Worm (Caenorhabditis elegans): Measurements from ENCODE around the gene bath-19.
"Not testable (repeated sequence)": the region's sequence is repeated elsewhere in the genome, so short reads cannot be mapped to it uniquely, and the experiment has no call there.

The bath-19 gene

ce11 chrII:1998561-1998960, 40.6 kb downstream of the bath-19 start, which contains the start of gene math-19:
Gene math-19, plus strand, starts transcription at chrII:1998861.
- TF ChIP-seq pros-1 (tag; optimal IDR thresholded peaks at IDR 0.05); ahr-1 (tag; optimal IDR thresholded peaks at IDR 0.05); ceh-45 (GFP tag; IDR thresholded peaks at IDR 0.05): not testable (repeated sequence)

DNA sequence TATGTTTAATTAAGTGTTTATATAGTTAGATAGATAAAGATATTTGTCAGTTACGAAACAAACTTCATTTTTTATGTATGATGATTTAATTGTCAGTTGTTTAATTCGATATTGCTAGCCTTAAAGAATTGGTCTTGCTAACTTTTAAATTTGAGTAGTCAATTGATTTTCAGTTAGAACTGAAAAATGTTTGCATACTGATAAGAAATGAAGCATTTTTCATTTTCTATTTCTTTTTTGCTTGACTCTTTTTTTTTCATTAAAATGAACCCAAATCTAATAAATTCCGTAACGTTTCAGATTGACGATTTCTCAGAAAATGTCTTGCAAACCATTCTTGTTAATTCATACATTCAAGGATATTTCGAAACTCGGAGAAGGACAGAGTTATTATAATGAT, 43.0 kb downstream of the bath-19 start, which contains the start of gene math-20:
Gene math-20, plus strand, starts transcription at position 301 of the 400 bp plus-strand sequence.
- no peak for TF ChIP-seq ceh-48 (tag; optimal IDR thresholded peaks at IDR 0.05)
- no peak for TF ChIP-seq fkh-6 (tag; optimal IDR thresholded peaks at IDR 0.05)
- TF ChIP-seq zip-5 (tag; optimal IDR thresholded peaks at IDR 0.05): no peak
- no peak for TF ChIP-seq F13H6.1 (tag; optimal IDR thresholded peaks at IDR 0.05)
- TF ChIP-seq nfya-1 (tag; optimal IDR thresholded peaks at IDR 0.05): no peak
- no peak for TF ChIP-seq ceh-24 (tag; optimal IDR thresholded peaks at IDR 0.05)
- no peak for TF ChIP-seq ahr-1 (tag; optimal IDR thresholded peaks at IDR 0.05)
- no peak for TF ChIP-seq mec-3 (tag; optimal IDR thresholded peaks at IDR 0.05; ENCODE audit: borderline replicate concordance)

- peak; percentile 84 for TF ChIP-seq elt-2 (tag; optimal IDR thresholded peaks at IDR 0.05)
- no peak for TF ChIP-seq odd-2 (tag; optimal IDR thresholded peaks at IDR 0.05)
- TF ChIP-seq unc-42 (tag; optimal IDR thresholded peaks at IDR 0.05): no peak
- no peak for TF ChIP-seq ama-1 (optimal IDR thresholded peaks at IDR 0.05)
- TF ChIP-seq lim-6 (tag; optimal IDR thresholded peaks at IDR 0.05): no peak
Observed at ce11 chrII:1995744-1996143, 43.4 kb downstream of the bath-19 start.

DNA sequence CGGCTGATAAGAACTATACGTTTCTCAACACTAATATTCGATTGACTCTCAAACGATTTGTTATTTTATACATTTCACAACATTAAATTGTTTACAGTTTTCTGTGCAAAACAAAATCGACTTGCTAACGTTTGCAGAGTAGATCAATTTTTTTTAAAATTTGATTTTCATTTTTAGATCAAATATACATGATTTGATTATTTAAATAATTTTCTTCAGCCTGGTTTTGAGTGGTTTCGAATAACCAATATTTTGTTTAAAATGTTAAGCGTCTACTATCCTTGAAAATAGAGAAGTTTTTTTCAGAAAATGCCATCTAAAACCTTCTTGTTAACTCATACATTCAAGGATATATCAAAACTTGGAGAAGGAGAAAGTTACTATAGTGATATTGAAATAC, 45.5 kb downstream of the bath-19 start, which contains the start of gene math-21:
Gene math-21, plus strand, starts transcription at position 301 of the 400 bp plus-strand sequence.
- no peak for TF ChIP-seq unc-86 (tag; optimal IDR thresholded peaks at IDR 0.05)
- no peak for TF ChIP-seq unc-55 (GFP tag; optimal IDR thresholded peaks at IDR 0.05)
- no peak for TF ChIP-seq ceh-31 (tag; optimal IDR thresholded peaks at IDR 0.05)
- TF ChIP-seq lin-11 (tag; optimal IDR thresholded peaks at IDR 0.05): no peak
- no peak for TF ChIP-seq pqm-1 (tag; optimal IDR thresholded peaks at IDR 0.05)
- no peak for TF ChIP-seq ceh-18 (tag; optimal IDR thresholded peaks at IDR 0.05)
- TF ChIP-seq eyg-1 (tag; optimal IDR thresholded peaks at IDR 0.05): no peak
- no peak for TF ChIP-seq elt-4 (tag; optimal IDR thresholded peaks at IDR 0.05)

ce11 chrII:1989010-1989409, 50.2 kb downstream of the bath-19 start, which contains the start of gene math-44:
Gene math-44, plus strand, starts transcription at chrII:1989310.
- TF ChIP-seq C08G9.2 (tag; optimal IDR thresholded peaks at IDR 0.05) (no peak), gmeb-2 (tag; optimal IDR thresholded peaks at IDR 0.05) (no peak), ceh-2 (tag; optimal IDR thresholded peaks at IDR 0.05) (no peak), hlh-30 (tag; optimal IDR thresholded peaks at IDR 0.05; ENCODE audit: insufficient read depth) (no peak), ceh-24 (tag; optimal IDR thresholded peaks at IDR 0.05) (no peak)

DNA sequence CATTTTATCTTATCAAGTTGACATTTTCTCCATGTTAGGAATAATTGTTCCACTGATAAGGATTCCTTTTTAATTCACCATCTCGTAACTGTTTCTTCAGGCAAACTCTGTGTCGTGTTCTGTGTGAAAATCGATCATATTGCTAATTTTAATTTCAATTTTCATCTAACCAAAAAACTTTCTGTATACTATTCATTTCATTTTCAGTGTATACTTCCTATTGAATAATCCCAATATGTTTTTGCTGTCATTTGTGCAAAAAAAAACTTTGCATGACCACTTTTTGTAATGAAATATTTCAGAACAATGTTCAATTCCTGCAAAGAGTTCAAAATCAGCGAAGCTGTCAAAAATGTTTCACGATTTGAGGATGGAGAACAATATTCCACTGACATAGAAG, 52.2 kb downstream of the bath-19 start, which contains the start of gene Y16E11A.4:
Gene Y16E11A.4, plus strand, starts transcription at position 301 of the 400 bp plus-strand sequence.
- TF ChIP-seq T23F11.4 (GFP tag; optimal IDR thresholded peaks at IDR 0.05) (no peak), elt-2 (tag; optimal IDR thresholded peaks at IDR 0.05) (peak; percentile 52)
